Fruit fly (Drosophila melanogaster) whole organism, wandering third instar larva: ENCODE data around the gene Hou.

Experiments
- Abd-B ChIP-seq: fragments of >200 bp; optimal IDR thresholded peaks from 2 replicates; lab custom pipeline; 2017; ENCODE audit warnings: missing biosample characterization, missing genetic modification characterization
- Dif ChIP-seq: fragments of 200-275, 200-300 bp; sonication (Bioruptor generic); optimal IDR thresholded peaks from 2 replicates; lab custom pipeline; 2018; ENCODE audit warnings: missing biosample characterization, missing genetic modification characterization; ENCODE audit not compliant: partially characterized antibody
- HLH106 ChIP-seq: fragments of 200-800 bp; optimal IDR thresholded peaks from 3 replicates; lab custom pipeline; 2019; ENCODE audit warnings: missing biosample characterization, mild to moderate bottlenecking, missing genetic modification characterization, moderate library complexity
- Hnf4 ChIP-seq: fragments of 200-800 bp; sonication (Bioruptor generic); optimal IDR thresholded peaks from 2 replicates; lab custom pipeline; 2016; ENCODE audit warnings: missing biosample characterization, mild to moderate bottlenecking, missing genetic modification characterization
- Hr78 ChIP-seq: fragments of >200 bp; optimal IDR thresholded peaks from 2 replicates; lab custom pipeline; 2017; ENCODE audit warnings: missing biosample characterization, missing genetic modification characterization
- Hr83 ChIP-seq: fragments of 200-300 bp; sonication (Bioruptor generic); optimal IDR thresholded peaks from 2 replicates; lab custom pipeline; 2016; ENCODE audit warnings: missing biosample characterization, mild to moderate bottlenecking, missing genetic modification characterization, moderate library complexity; ENCODE audit not compliant: poor library complexity, severe bottlenecking
- Jra ChIP-seq: sonication (Bioruptor generic); optimal IDR thresholded peaks from 2 replicates; lab custom pipeline; 2016; ENCODE audit warnings: missing biosample characterization, missing genetic modification characterization
- Myc ChIP-seq: fragments of >200 bp; optimal IDR thresholded peaks from 2 replicates; lab custom pipeline; 2017
- N ChIP-seq: fragments of >200 bp; optimal IDR thresholded peaks from 2 replicates; lab custom pipeline; 2018; ENCODE audit warnings: missing biosample characterization, missing external identifiers, missing genetic modification characterization
- OdsH ChIP-seq: fragments of 200-800 bp; sonication (Bioruptor generic); optimal IDR thresholded peaks from 2 replicates; lab custom pipeline; 2016; ENCODE audit warnings: missing biosample characterization, mild to moderate bottlenecking, missing genetic modification characterization
- Rel ChIP-seq, 2 experiments: fragments of 200-800 bp; sonication (Bioruptor generic) in 1 of 2; optimal IDR thresholded peaks; 2 replicates in 1 of 2; 3 replicates in 1 of 2; lab custom pipeline; 2016 to 2019; ENCODE audit warnings: mild to moderate bottlenecking in 2 of 2, missing biosample characterization in 2 of 2, missing genetic modification characterization in 2 of 2, moderate library complexity in 1 of 2
- Sp1 ChIP-seq: fragments of 200-800 bp; sonication (Bioruptor generic); optimal IDR thresholded peaks from 3 replicates; lab custom pipeline; 2019; ENCODE audit warnings: missing biosample characterization, mild to moderate bottlenecking, missing genetic modification characterization, moderate library complexity
- Vsx2 ChIP-seq: fragments of 200-300, 225-300 bp; sonication (Bioruptor generic); optimal IDR thresholded peaks from 2 replicates; lab custom pipeline; 2018; ENCODE audit warnings: missing biosample characterization, missing genetic modification characterization; ENCODE audit not compliant: partially characterized antibody
- brk ChIP-seq: fragments of 200-800 bp; sonication (Bioruptor generic); optimal IDR thresholded peaks from 2 replicates; lab custom pipeline; 2016; ENCODE audit warnings: missing biosample characterization, mild to moderate bottlenecking, missing genetic modification characterization
- dmrt93B ChIP-seq: fragments of 200-800 bp; sonication (Bioruptor generic); optimal IDR thresholded peaks from 2 replicates; lab custom pipeline; 2018; ENCODE audit warnings: missing biosample characterization, mild to moderate bottlenecking, missing genetic modification characterization
- dsf ChIP-seq: sonication (Bioruptor generic); optimal IDR thresholded peaks from 2 replicates; lab custom pipeline; 2016; ENCODE audit warnings: missing biosample characterization, missing genetic modification characterization, borderline replicate concordance
- ey ChIP-seq: fragments of 200-800 bp; sonication (Bioruptor generic); optimal IDR thresholded peaks from 2 replicates; lab custom pipeline; 2016; ENCODE audit warnings: missing biosample characterization, missing genetic modification characterization
- fru ChIP-seq: fragments of 200-800 bp; sonication (Bioruptor generic); optimal IDR thresholded peaks from 3 replicates; lab custom pipeline; 2016; ENCODE audit warnings: missing biosample characterization, mild to moderate bottlenecking, missing genetic modification characterization
- h ChIP-seq: fragments of 200-800 bp; sonication (Bioruptor generic); optimal IDR thresholded peaks from 3 replicates; lab custom pipeline; 2016; ENCODE audit warnings: missing biosample characterization, mild to moderate bottlenecking, missing genetic modification characterization
- jim ChIP-seq: fragments of 175-275, 200-325 bp; sonication (Bioruptor generic); optimal IDR thresholded peaks from 2 replicates; lab custom pipeline; 2016; ENCODE audit warnings: missing biosample characterization, mild to moderate bottlenecking, missing genetic modification characterization
- lola ChIP-seq: fragments of >200 bp; optimal IDR thresholded peaks from 2 replicates; lab custom pipeline; 2017; ENCODE audit warnings: missing biosample characterization, missing genetic modification characterization
- pan ChIP-seq: fragments of >200 bp; optimal IDR thresholded peaks from 2 replicates; lab custom pipeline; 2017
- psq ChIP-seq: fragments of 200-800 bp; sonication (Bioruptor generic); optimal IDR thresholded peaks from 3 replicates; lab custom pipeline; 2017; ENCODE audit warnings: missing biosample characterization, mild to moderate bottlenecking, missing genetic modification characterization, moderate library complexity
- rgr ChIP-seq: fragments of 200-800 bp; sonication (Bioruptor generic); optimal IDR thresholded peaks from 3 replicates; lab custom pipeline; 2016; ENCODE audit warnings: missing biosample characterization, mild to moderate bottlenecking, missing genetic modification characterization
- tai ChIP-seq: sonication (Bioruptor generic); optimal IDR thresholded peaks from 2 replicates; lab custom pipeline; 2016; ENCODE audit warnings: missing biosample characterization, missing genetic modification characterization
- woc ChIP-seq: sonication (Bioruptor generic); optimal IDR thresholded peaks from 2 replicates; lab custom pipeline; 2016; ENCODE audit warnings: missing biosample characterization, mild to moderate bottlenecking, missing genetic modification characterization

The Hou gene

DNA sequence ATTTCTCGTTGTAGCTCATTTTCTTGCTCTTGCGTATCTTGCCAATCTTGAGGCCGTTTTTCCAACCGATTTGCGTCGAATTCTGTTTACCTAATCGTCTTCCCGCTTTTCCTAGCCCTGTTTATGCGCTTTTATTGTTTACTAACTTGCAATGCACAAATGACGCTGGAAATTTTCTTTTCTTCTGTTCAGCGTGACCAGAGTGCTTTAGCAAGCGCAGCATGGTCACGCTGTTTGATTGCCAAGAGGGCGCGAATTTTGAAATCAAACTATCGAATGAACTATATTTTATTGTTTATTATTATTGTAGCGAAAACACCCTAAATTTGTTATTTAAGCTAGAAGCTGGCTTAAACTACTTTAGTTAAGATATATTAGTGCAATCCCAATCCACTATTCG, at the start of gene Hou:
Gene Hou (minus strand): TSS at position 193 of the 400 bp plus-strand sequence.
- TF ChIP-seq h (GFP tag; lab: Kevin White, UChicago) (no peak), OdsH (GFP tag; lab: Kevin White, UChicago) (no peak), Jra (no peak), rgr (GFP tag; lab: Kevin White, UChicago) (no peak), Sp1 (GFP tag; lab: Kevin White, UChicago) (no peak), Rel (GFP tag; optimal IDR thresholded peaks at IDR 0.05; lab: Kevin White, UChicago) (no peak), Rel (tag; optimal IDR thresholded peaks at IDR 0.05; lab: Kevin White, UChicago) (peak; percentile 14), brk (GFP tag; lab: Kevin White, UChicago) (no peak), ey (GFP tag; lab: Kevin White, UChicago) (no peak), Abd-B (GFP tag; lab: Kevin White, UChicago) (no peak), tai (GFP tag; lab: Kevin White, UChicago) (no peak), Dif (GFP tag; lab: Kevin White, UChicago) (peak; percentile 29), Hr83 (GFP tag; lab: Kevin White, UChicago) (no peak)

DNA sequence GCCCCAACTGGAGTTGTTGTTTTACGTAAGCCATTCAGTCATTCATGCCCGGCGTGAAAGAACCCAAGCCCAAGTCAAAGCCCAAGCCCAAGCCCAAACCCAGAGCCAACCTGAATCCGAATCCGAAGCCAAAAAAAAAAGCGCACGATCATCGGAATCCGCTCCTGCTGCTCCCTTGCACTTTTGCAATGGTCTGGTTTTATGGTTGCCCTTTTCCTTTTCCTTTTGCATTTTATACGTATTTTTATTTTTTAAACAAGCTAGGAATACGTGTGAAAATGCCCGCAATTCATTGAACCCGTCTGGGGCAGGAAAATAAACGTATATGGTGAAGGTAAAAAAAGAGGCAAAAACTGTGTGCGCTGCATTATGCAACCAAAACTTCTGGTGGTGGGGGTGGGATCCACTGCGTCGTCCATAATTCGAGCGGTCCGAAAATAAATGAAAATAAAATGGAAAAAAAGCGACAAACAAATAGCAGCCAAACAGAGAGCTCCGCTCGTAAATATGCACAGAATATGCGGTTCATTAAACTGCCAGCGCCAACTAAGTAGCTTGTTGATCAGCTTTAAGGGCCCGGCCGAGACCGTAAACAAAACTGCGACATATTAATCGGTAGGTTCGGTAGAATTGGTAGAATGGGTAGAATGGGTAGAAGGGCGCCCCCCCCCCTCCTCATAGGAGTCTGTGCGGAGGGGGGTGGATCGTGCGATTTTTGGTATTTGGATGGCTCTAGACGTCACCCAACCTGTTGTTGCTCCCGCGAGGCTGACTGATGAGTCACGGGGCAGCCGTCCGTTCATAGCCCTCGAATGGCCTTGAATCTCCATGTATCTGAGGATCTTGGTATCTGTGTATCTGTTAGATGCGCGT, 49.3 kb upstream of the Hou start:
- TF ChIP-seq Dif (GFP tag; lab: Kevin White, UChicago), result no peak

DNA sequence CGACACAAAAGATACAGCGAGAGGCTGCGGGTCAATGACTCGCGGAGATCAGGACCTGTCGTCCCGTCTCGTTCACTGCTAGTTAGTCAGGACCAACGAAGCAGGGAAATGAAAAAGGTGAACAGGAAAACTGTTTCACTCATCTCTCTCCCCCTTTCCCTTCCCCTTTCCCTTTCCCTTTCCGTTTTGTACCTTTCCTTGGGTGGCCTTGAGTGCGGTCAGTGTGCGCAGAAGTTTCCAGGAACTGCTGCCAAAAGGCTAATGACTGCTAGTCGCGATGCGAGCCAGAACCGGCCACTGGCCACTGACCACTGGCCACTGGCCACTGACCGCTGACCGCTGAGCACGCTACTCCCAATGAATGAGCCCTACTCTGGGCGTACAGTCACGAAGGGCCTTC, 45.4 kb upstream of the Hou start:
- TF ChIP-seq tai (GFP tag; lab: Kevin White, UChicago) (no peak), lola (GFP tag; lab: Kevin White, UChicago) (no peak), Hr83 (GFP tag; lab: Kevin White, UChicago) (no peak), fru (GFP tag; lab: Kevin White, UChicago) (no peak), Rel (GFP tag; optimal IDR thresholded peaks at IDR 0.05; lab: Kevin White, UChicago) (no peak), Rel (tag; optimal IDR thresholded peaks at IDR 0.05; lab: Kevin White, UChicago) (no peak), Hr78 (no peak), dmrt93B (no peak), pan (lab: Kevin White, UChicago) (no peak), Dif (GFP tag; lab: Kevin White, UChicago) (no peak), HLH106 (tag; lab: Kevin White, UChicago) (no peak)

DNA sequence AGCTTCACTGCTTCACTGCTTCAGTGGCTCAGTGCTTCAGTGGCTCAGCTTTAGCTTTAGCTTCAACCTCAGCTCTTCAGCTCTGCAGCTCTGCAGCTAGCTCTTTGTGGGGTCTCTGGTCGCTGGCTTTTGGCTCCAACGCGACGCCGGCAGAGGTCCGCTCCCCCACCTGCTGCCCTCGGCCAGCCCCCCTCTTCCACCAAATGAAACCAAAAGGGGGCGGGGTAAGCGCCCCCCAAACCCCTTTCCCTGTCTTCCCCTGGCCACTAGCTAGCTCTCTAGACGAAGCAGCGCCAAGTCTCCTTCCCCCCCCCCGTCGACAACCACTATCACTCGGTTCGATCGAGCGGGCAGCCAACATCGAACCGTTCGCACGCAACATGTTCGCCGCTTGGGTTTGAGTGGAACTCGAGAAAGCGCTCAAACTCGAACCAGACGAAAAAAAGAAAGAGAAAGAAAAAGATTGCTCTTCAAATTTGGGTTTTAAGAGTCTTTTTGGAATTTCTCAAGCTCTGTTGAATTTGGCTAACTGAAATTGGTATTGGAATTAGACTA, 42.8 kb upstream of the Hou start, which contains the start of gene Cyp18a1:
Gene Cyp18a1 (minus strand): TSS at position 95 of the 555 bp plus-strand sequence.
- TF ChIP-seq jim (GFP tag; lab: Kevin White, UChicago) (no peak), Abd-B (GFP tag; lab: Kevin White, UChicago) (no peak), lola (GFP tag; lab: Kevin White, UChicago) (no peak), Hnf4 (GFP tag; lab: Kevin White, UChicago) (no peak), dmrt93B (no peak), HLH106 (tag; lab: Kevin White, UChicago) (no peak), dsf (GFP tag; lab: Kevin White, UChicago) (no peak), woc (no peak), N (no peak), Jra (no peak), Rel (GFP tag; optimal IDR thresholded peaks at IDR 0.05; lab: Kevin White, UChicago) (no peak), Rel (tag; optimal IDR thresholded peaks at IDR 0.05; lab: Kevin White, UChicago) (no peak), Myc (lab: Kevin White, UChicago) (no peak), fru (GFP tag; lab: Kevin White, UChicago) (no peak), tai (GFP tag; lab: Kevin White, UChicago) (no peak)

DNA sequence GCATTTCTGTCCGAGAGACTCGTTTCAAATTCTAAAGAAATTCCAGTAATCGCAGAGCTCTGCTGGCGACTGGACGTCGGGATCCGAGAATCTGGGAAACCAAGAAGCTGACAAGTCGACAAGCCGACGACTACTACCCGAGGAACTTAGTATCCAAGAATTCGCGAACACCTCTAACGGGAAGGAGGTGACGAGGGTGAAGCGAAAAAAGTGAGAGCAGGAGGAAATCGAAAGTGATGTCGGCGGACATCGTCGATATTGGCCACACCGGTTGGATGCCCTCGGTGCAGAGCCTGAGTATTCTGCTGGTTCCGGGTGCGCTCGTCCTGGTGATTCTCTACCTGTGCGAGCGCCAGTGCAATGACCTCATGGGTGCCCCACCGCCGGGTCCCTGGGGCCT, 35.5 kb upstream of the Hou start, which contains the start of gene phtm:
Gene phtm (plus strand): TSS at position 41 of the 400 bp plus-strand sequence.
- TF ChIP-seq OdsH (GFP tag; lab: Kevin White, UChicago) (no peak), jim (GFP tag; lab: Kevin White, UChicago) (no peak), Vsx2 (GFP tag; lab: Kevin White, UChicago) (no peak), woc (no peak), ey (GFP tag; lab: Kevin White, UChicago) (no peak), Myc (lab: Kevin White, UChicago) (no peak), psq (GFP tag; lab: Kevin White, UChicago) (no peak), Hnf4 (GFP tag; lab: Kevin White, UChicago) (no peak)
